Fruit fly (Drosophila melanogaster): ENCODE data around the gene CG7860.

The CG7860 gene

dm6 chrX:15619631-15619960 is 50.8 kb downstream of the CG7860 start:
- TF ChIP-seq Rel (GFP tag; optimal IDR thresholded peaks at IDR 0.05), result no peak
- TF ChIP-seq Rel (tag; optimal IDR thresholded peaks at IDR 0.05), result no peak
- TF ChIP-seq Dfd (GFP tag; optimal IDR thresholded peaks at IDR 0.05), result peak; percentile 29
- no peak for TF ChIP-seq Vsx2 (GFP tag; optimal IDR thresholded peaks at IDR 0.05; ENCODE audit: partially characterized antibody)
- TF ChIP-seq Mio (GFP tag; optimal IDR thresholded peaks at IDR 0.05), result no peak

Data from whole organism, wandering third instar larva.